Fruit fly (Drosophila melanogaster) whole organism: ENCODE data around the gene CG33985.

ENCODE experiments used
- pan ChIP-seq: fragments of >200 bp; optimal IDR thresholded peaks from 2 replicates; lab custom pipeline; 2017
- psq ChIP-seq: fragments of >200 bp; optimal IDR thresholded peaks from 2 replicates; lab custom pipeline; 2017
- usp ChIP-seq: fragments of >200 bp; optimal IDR thresholded peaks from 2 replicates; lab custom pipeline; 2017; ENCODE audit warnings: missing biosample characterization, missing genetic modification characterization, mixed read lengths

DNA sequence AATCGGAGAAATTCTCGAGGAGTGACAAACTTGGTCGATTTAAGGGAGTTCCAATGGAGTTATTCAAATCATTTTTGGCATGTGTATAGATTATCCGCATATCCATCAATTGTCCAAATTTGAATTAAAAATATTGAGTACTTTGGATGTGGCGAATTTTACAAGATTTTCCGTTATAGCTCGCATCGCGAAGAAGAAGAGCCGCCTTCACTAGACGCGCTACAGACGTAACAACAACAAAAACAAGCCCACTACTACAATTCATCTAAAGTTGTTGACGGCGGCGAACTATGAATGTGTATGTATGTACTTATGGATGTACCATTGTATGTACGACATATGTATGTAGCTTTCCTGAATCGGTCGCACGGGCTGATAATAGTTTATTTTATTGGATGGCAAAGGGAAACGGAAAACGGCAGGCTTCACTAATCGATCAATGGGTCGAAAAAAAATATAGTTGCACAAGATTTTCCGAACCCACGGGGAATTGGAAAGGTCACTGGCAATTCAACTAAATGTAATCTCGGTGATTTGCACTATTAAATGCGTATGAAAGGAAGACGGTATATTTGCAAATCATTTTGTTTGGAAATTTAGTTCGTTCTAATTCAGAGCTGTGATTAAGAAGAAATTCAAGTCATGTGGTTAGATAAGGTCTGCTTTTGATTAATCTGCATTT, 11.7 kb downstream of the CG33985 start:
- TF ChIP-seq usp (GFP tag; lab: Kevin White, UChicago) (no peak), psq (lab: Kevin White, UChicago) (no peak), pan (no peak)
